Fruit fly (Drosophila melanogaster) whole organism, embryonic: ENCODE data around the gene Vlet.
A peak's percentile ranks its signal among the peaks of the same experiment; 100 is the strongest.

Source experiments
- ATbp ChIP-seq: fragments of 200-800 bp; sonication (Bioruptor generic); optimal IDR thresholded peaks from 2 replicates; lab custom pipeline; 2017; ENCODE audit warnings: missing biosample characterization, mild to moderate bottlenecking, missing genetic modification characterization, missing genetic modification reagents
- Ada2b ChIP-seq: fragments of 200-800 bp; sonication (Bioruptor generic); IDR thresholded peaks from 2 replicates; pipeline ENCODE4 v1.3.6; 2022; ENCODE audit warnings: missing biosample characterization, missing genetic modification characterization
- Atf6 ChIP-seq: fragments of 200-800 bp; sonication (Bioruptor generic); IDR thresholded peaks from 2 replicates; pipeline ENCODE4 v1.3.6; 2022; ENCODE audit warnings: missing biosample characterization, missing genetic modification characterization
- Bteb2 ChIP-seq: fragments of 200-800 bp; sonication (Bioruptor generic); optimal IDR thresholded peaks from 2 replicates; lab custom pipeline; 2016; ENCODE audit warnings: missing biosample characterization, missing genetic modification characterization
- CG10462 ChIP-seq: fragments of 200-800 bp; sonication (Bioruptor generic); optimal IDR thresholded peaks from 2 replicates; lab custom pipeline; 2016; ENCODE audit warnings: missing biosample characterization, missing genetic modification characterization
- CG12104 ChIP-seq: fragments of 200-800 bp; sonication (Bioruptor generic); optimal IDR thresholded peaks from 3 replicates; lab custom pipeline; 2016; ENCODE audit warnings: missing biosample characterization, missing genetic modification characterization
- CG13296 ChIP-seq: fragments of 200-800 bp; sonication (Bioruptor generic); optimal IDR thresholded peaks from 3 replicates; lab custom pipeline; 2018; ENCODE audit warnings: missing biosample characterization, mild to moderate bottlenecking, missing genetic modification characterization
- CG1602 ChIP-seq: fragments of 200-800 bp; sonication (Bioruptor generic); optimal IDR thresholded peaks from 3 replicates; lab custom pipeline; 2016; ENCODE audit warnings: missing biosample characterization, missing genetic modification characterization
- CG16815 ChIP-seq: fragments of 200-800 bp; sonication (Bioruptor generic); optimal IDR thresholded peaks from 3 replicates; lab custom pipeline; 2017; ENCODE audit warnings: missing biosample characterization, mild to moderate bottlenecking, missing genetic modification characterization
- CG17829 ChIP-seq: fragments of 200-800 bp; optimal IDR thresholded peaks from 2 replicates; lab custom pipeline; 2019; ENCODE audit warnings: missing biosample characterization, mild to moderate bottlenecking, missing genetic modification characterization, moderate library complexity
- CG1792 ChIP-seq: fragments of 200-800 bp; sonication (Bioruptor generic); optimal IDR thresholded peaks from 2 replicates; lab custom pipeline; 2016; ENCODE audit warnings: missing biosample characterization, missing genetic modification characterization
- CG1832 ChIP-seq: fragments of 200-800 bp; sonication (Bioruptor generic); optimal IDR thresholded peaks from 2 replicates; lab custom pipeline; 2017; ENCODE audit warnings: missing biosample characterization, mild to moderate bottlenecking, missing genetic modification characterization, inconsistent platforms
- CG31388 ChIP-seq: fragments of 200-800 bp; sonication (Bioruptor generic); optimal IDR thresholded peaks from 2 replicates; lab custom pipeline; 2016; ENCODE audit warnings: missing biosample characterization, missing genetic modification characterization
- CG32532 ChIP-seq: fragments of 200-800 bp; sonication (Bioruptor generic); IDR thresholded peaks from 2 replicates; pipeline ENCODE4 v1.3.6; 2022; ENCODE audit warnings: missing biosample characterization, missing genetic modification characterization
- CG33213 ChIP-seq: fragments of 200-800 bp; sonication (Bioruptor generic); optimal IDR thresholded peaks from 3 replicates; lab custom pipeline; 2016; ENCODE audit warnings: missing biosample characterization, missing genetic modification characterization
- CG3407 ChIP-seq: fragments of 200-800 bp; sonication (Bioruptor generic); optimal IDR thresholded peaks from 2 replicates; lab custom pipeline; 2018; ENCODE audit warnings: missing biosample characterization, mild to moderate bottlenecking, missing genetic modification characterization
- CG3726 ChIP-seq: fragments of 200-800 bp; sonication (Bioruptor generic); IDR thresholded peaks from 3 replicates; pipeline ENCODE4, ENCODE4 v1.3.6; 2022; ENCODE audit warnings: missing biosample characterization, missing genetic modification characterization
- CG6689 ChIP-seq: fragments of 200-800 bp; sonication (Bioruptor generic); IDR thresholded peaks from 2 replicates; pipeline ENCODE4 v1.3.6; 2022; ENCODE audit warnings: missing biosample characterization, missing genetic modification characterization
- CG7839 ChIP-seq: fragments of 200-800 bp; sonication (Bioruptor generic); optimal IDR thresholded peaks from 3 replicates; lab custom pipeline; 2018; ENCODE audit warnings: missing biosample characterization, mild to moderate bottlenecking, missing genetic modification characterization, moderate library complexity
- CG9437 ChIP-seq: fragments of 200-800 bp; sonication (Bioruptor generic); optimal IDR thresholded peaks from 2 replicates; lab custom pipeline; 2018; ENCODE audit warnings: missing biosample characterization, mild to moderate bottlenecking, missing genetic modification characterization
- ERR ChIP-seq: fragments of 200-800 bp; sonication (Bioruptor generic); optimal IDR thresholded peaks from 2 replicates; lab custom pipeline; 2016; ENCODE audit warnings: missing biosample characterization, missing genetic modification characterization
- Hr39 ChIP-seq: fragments of >200 bp; optimal IDR thresholded peaks from 2 replicates; lab custom pipeline; 2017
- Kr ChIP-seq: fragments of 200-800 bp; sonication (Bioruptor generic); optimal IDR thresholded peaks from 2 replicates; lab custom pipeline; 2017; ENCODE audit warnings: missing biosample characterization, mild to moderate bottlenecking, missing genetic modification characterization
- Neu2 ChIP-seq: fragments of 200-800 bp; sonication (Bioruptor generic); optimal IDR thresholded peaks from 3 replicates; lab custom pipeline; 2016; ENCODE audit warnings: missing biosample characterization, missing genetic modification characterization, borderline replicate concordance
- Ptx1 ChIP-seq: fragments of 200-800 bp; sonication (Bioruptor generic); IDR thresholded peaks from 2 replicates; pipeline ENCODE4 v1.3.6; 2022; ENCODE audit warnings: missing biosample characterization, missing genetic modification characterization
- Ravus ChIP-seq: fragments of 200-800 bp; sonication (Bioruptor generic); IDR thresholded peaks from 2 replicates; pipeline ENCODE4 v1.3.6; 2022; ENCODE audit warnings: missing biosample characterization, missing genetic modification characterization
- Sin3A ChIP-seq: fragments of >200 bp; optimal IDR thresholded peaks from 2 replicates; lab custom pipeline; 2018
- ase ChIP-seq: fragments of 200-800 bp; sonication (Bioruptor generic); IDR thresholded peaks from 3 replicates; pipeline ENCODE4 v1.3.6; 2022; ENCODE audit warnings: missing biosample characterization, missing genetic modification characterization
- chn ChIP-seq: fragments of 200-800 bp; sonication (Bioruptor generic); optimal IDR thresholded peaks from 2 replicates; lab custom pipeline; 2016; ENCODE audit warnings: missing biosample characterization, missing genetic modification characterization
- croc ChIP-seq: fragments of 200-800 bp; sonication (Bioruptor generic); conservative IDR thresholded peaks from 3 replicates; pipeline ENCODE4 v1.3.6; 2022; ENCODE audit warnings: missing biosample characterization, missing genetic modification characterization
- crp ChIP-seq, 2 experiments: fragments of 200-800 bp; sonication (Bioruptor generic); optimal IDR thresholded peaks; 2 replicates in 1 of 2; 3 replicates in 1 of 2; lab custom pipeline; 2017; ENCODE audit warnings: missing biosample characterization in 2 of 2, missing genetic modification characterization in 2 of 2, mild to moderate bottlenecking in 1 of 2, moderate library complexity in 1 of 2
- ewg ChIP-seq: fragments of 200-800 bp; sonication (Bioruptor generic); optimal IDR thresholded peaks from 3 replicates; lab custom pipeline; 2017; ENCODE audit warnings: mild to moderate bottlenecking, missing biosample characterization, missing genetic modification reagents, missing genetic modification characterization
- ftz-f1 ChIP-seq: fragments of 200-800 bp; sonication (Bioruptor generic); optimal IDR thresholded peaks from 2 replicates; lab custom pipeline; 2016; ENCODE audit warnings: missing biosample characterization, missing genetic modification characterization
- gcm2 ChIP-seq: fragments of 200-800 bp; sonication (Bioruptor generic); optimal IDR thresholded peaks from 2 replicates; lab custom pipeline; 2016; ENCODE audit warnings: missing biosample characterization, missing genetic modification characterization
- gfzf ChIP-seq: fragments of 200-800 bp; sonication (Bioruptor generic); optimal IDR thresholded peaks from 2 replicates; lab custom pipeline; 2016; ENCODE audit warnings: missing biosample characterization, mild to moderate bottlenecking, missing genetic modification characterization, moderate library complexity
- gro ChIP-seq: fragments of 200-800 bp; sonication (Bioruptor generic); optimal IDR thresholded peaks from 2 replicates; lab custom pipeline; 2016; ENCODE audit warnings: missing biosample characterization, missing genetic modification characterization
- ind ChIP-seq: fragments of 200-800 bp; sonication (Bioruptor generic); optimal IDR thresholded peaks from 3 replicates; lab custom pipeline; 2016; ENCODE audit warnings: missing biosample characterization, missing genetic modification characterization
- mirr ChIP-seq: fragments of 200-800 bp; sonication (Bioruptor generic); optimal IDR thresholded peaks from 3 replicates; lab custom pipeline; 2018; ENCODE audit warnings: missing biosample characterization, mild to moderate bottlenecking, missing genetic modification characterization
- nau ChIP-seq: fragments of 200-800 bp; sonication (Bioruptor generic); optimal IDR thresholded peaks from 3 replicates; lab custom pipeline; 2017; ENCODE audit warnings: missing biosample characterization, mild to moderate bottlenecking, missing genetic modification characterization, missing genetic modification reagents
- otp ChIP-seq: fragments of 200-800 bp; sonication (Bioruptor generic); IDR thresholded peaks from 3 replicates; pipeline ENCODE4, ENCODE4 v1.3.6; 2022; ENCODE audit warnings: missing biosample characterization, missing genetic modification characterization
- pnt ChIP-seq: fragments of 200-800 bp; sonication (Bioruptor generic); optimal IDR thresholded peaks from 3 replicates; lab custom pipeline; 2016; ENCODE audit warnings: missing biosample characterization, missing genetic modification characterization
- prd ChIP-seq, 3 experiments: fragments of >200 bp in 2 of 3; fragments of 200-800 bp in 1 of 3; sonication (Bioruptor generic) in 1 of 3; optimal IDR thresholded peaks in 2 of 3; IDR thresholded peaks in 1 of 3; 2 replicates in 2 of 3; 3 replicates in 1 of 3; pipeline versions ENCODE4 v1.3.6 to Lab custom; 2017 to 2022; ENCODE audit warnings: missing biosample characterization in 1 of 3, missing genetic modification characterization in 1 of 3
- psq ChIP-seq: fragments of 200-800 bp; sonication (Bioruptor generic); optimal IDR thresholded peaks from 2 replicates; lab custom pipeline; 2017; ENCODE audit warnings: missing biosample characterization, missing genetic modification characterization
- salm ChIP-seq: fragments of 200-800 bp; sonication (Bioruptor generic); optimal IDR thresholded peaks from 2 replicates; lab custom pipeline; 2018; ENCODE audit warnings: missing biosample characterization, mild to moderate bottlenecking, missing genetic modification characterization
- sna ChIP-seq: fragments of 200-800 bp; sonication (Bioruptor generic); IDR thresholded peaks from 2 replicates; pipeline ENCODE4 v1.3.6; 2022; ENCODE audit warnings: missing biosample characterization, missing genetic modification characterization; ENCODE audit not compliant: partially characterized antibody
- sqz ChIP-seq: fragments of 200-800 bp; sonication (Bioruptor generic); optimal IDR thresholded peaks from 3 replicates; lab custom pipeline; 2018; ENCODE audit warnings: missing biosample characterization, mild to moderate bottlenecking, missing genetic modification characterization
- stwl ChIP-seq: fragments of 200-800 bp; sonication (Bioruptor generic); optimal IDR thresholded peaks from 3 replicates; lab custom pipeline; 2018; ENCODE audit warnings: missing biosample characterization, mild to moderate bottlenecking, missing genetic modification characterization, moderate library complexity
- sug ChIP-seq: fragments of 200-800 bp; optimal IDR thresholded peaks from 2 replicates; lab custom pipeline; 2019; ENCODE audit warnings: missing biosample characterization, mild to moderate bottlenecking, missing genetic modification characterization, moderate library complexity
- twi ChIP-seq: fragments of 200-800 bp; optimal IDR thresholded peaks from 2 replicates; lab custom pipeline; 2019; ENCODE audit warnings: missing biosample characterization, mild to moderate bottlenecking, missing genetic modification characterization, moderate library complexity
- tx ChIP-seq: fragments of 200-800 bp; sonication (Bioruptor generic); optimal IDR thresholded peaks from 2 replicates; lab custom pipeline; 2016; ENCODE audit warnings: missing biosample characterization, missing genetic modification characterization

Gene Vlet

DNA sequence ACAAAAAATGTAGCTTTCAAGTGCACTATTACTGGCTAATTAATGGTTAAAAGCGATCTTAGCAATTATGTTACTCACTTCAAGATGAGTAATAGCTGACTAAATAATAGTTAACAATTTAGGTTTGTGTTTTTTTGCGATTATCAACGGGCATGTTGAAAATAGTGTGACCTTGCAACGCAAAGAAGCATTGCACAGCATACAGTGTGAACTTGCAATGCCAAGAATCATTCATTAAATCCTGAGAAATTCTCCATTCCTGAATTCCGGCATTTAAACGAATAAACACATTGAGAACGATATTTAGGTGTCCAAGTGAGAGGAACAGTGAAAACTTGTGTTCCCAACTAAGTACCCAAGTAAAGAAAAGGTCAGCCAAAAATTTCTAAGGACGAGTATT lies 18.8 kb downstream of the Vlet start:
- TF ChIP-seq stwl (peak; percentile 92), CG10462 (GFP tag; lab: Kevin White, UChicago) (no peak), gfzf (GFP tag; lab: Kevin White, UChicago) (peak; percentile 17), Neu2 (GFP tag; lab: Kevin White, UChicago) (no peak)

- TF ChIP-seq CG32532 (GFP tag; lab: Robert Waterston, UW) (no peak), Kr (GFP tag; lab: Kevin White, UChicago) (no peak), CG1832 (GFP tag; lab: Kevin White, UChicago) (no peak), CG3726 (0 out of 3 replicates have a peak, but pooled peaks have one; percentile 21), CG1792 (GFP tag; lab: Kevin White, UChicago) (no peak), prd (optimal IDR thresholded peaks at IDR 0.05; lab: Kevin White, UChicago) (no peak), prd (GFP tag; IDR thresholded peaks at IDR 0.05; lab: Robert Waterston, UW) (peak; percentile 61; the same call in 1 of the 3 replicates), Ravus (GFP tag; lab: Robert Waterston, UW) (no peak), CG17829 (tag; lab: Kevin White, UChicago) (peak; percentile 33), CG12104 (GFP tag; lab: Kevin White, UChicago) (no peak), chn (GFP tag; lab: Kevin White, UChicago) (no peak), CG1602 (GFP tag; lab: Kevin White, UChicago) (peak; percentile 2), CG33213 (no peak), CG31388 (GFP tag; lab: Kevin White, UChicago) (no peak), CG6689 (GFP tag; lab: Robert Waterston, UW) (peak; percentile 66), CG7839 (tag; lab: Kevin White, UChicago) (peak; percentile 67), Sin3A (no peak), gcm2 (no peak), sqz (peak; percentile 46), CG9437 (no peak), ase (GFP tag; lab: Robert Waterston, UW) (no peak), Atf6 (GFP tag; lab: Robert Waterston, UW) (peak; percentile 12; the same call in 1 of the 2 replicates), ftz-f1 (GFP tag; lab: Kevin White, UChicago) (no peak), ATbp (peak; percentile 49), twi (tag; lab: Kevin White, UChicago) (peak; percentile 16), CG3407 (GFP tag; lab: Kevin White, UChicago) (peak; percentile 20), crp (GFP tag; optimal IDR thresholded peaks at IDR 0.05; lab: Kevin White, UChicago) (no peak), mirr (GFP tag; lab: Kevin White, UChicago) (no peak), Hr39 (lab: Kevin White, UChicago) (no peak), CG16815 (no peak), otp (no peak; the same call in 2 of the 3 replicates), ERR (GFP tag; lab: Kevin White, UChicago) (no peak), ind (GFP tag; lab: Kevin White, UChicago) (peak; percentile 55), croc (GFP tag; lab: Robert Waterston, UW) (peak; percentile 52; the same call in 1 of the 3 replicates), sug (no peak), tx (GFP tag; lab: Kevin White, UChicago) (no peak), gro (GFP tag; lab: Kevin White, UChicago) (no peak), nau (peak; percentile 25), CG13296 (GFP tag; lab: Kevin White, UChicago) (peak; percentile 35), Bteb2 (GFP tag; lab: Kevin White, UChicago) (no peak), sna (GFP tag; lab: Robert Waterston, UW) (no peak), pnt (GFP tag; lab: Kevin White, UChicago) (no peak), psq (GFP tag; lab: Kevin White, UChicago) (no peak), Ada2b (GFP tag; lab: Robert Waterston, UW) (0 out of 2 replicates have a peak, but pooled peaks have one; percentile 26), Ptx1 (GFP tag; lab: Robert Waterston, UW) (peak; percentile 79), salm (tag; lab: Kevin White, UChicago) (no peak), ewg (peak; percentile 24)
Observed at dm6 chrX:11659080-11659479, 19.3 kb downstream of the Vlet start.
